Worm (Caenorhabditis elegans) whole organism, L1 larva: Measurements from ENCODE around the gene atg-16.1.

Source experiments
- C16A3.4 ChIP-seq: fragments of 150-350 bp; optimal IDR thresholded peaks from 2 replicates; lab custom pipeline; 2014; ENCODE audit warnings: missing biosample characterization, missing genetic modification characterization
- Y116A8C.19 ChIP-seq: sonication (generic microtip); optimal IDR thresholded peaks from 2 replicates; lab custom pipeline; 2016; ENCODE audit warnings: missing compliant biosample characterization, missing genetic modification characterization, borderline replicate concordance
- blmp-1 ChIP-seq: fragments of 150-350 bp; optimal IDR thresholded peaks from 2 replicates; lab custom pipeline; 2014; ENCODE audit warnings: missing biosample characterization, missing genetic modification characterization
- ceh-82 ChIP-seq, 3 experiments: fragments of 150-350 bp in 1 of 3; sonication (generic microtip) in 2 of 3; optimal IDR thresholded peaks; 2 replicates each; lab custom pipeline; 2014 to 2017; ENCODE audit warnings: missing biosample characterization in 3 of 3, missing genetic modification characterization in 3 of 3
- ceh-88 ChIP-seq: fragments of 200-800 bp; sonication (Bioruptor generic); IDR thresholded peaks from 2 replicates; pipeline ENCODE4 v1.3.6; 2022; ENCODE audit warnings: missing genetic modification characterization, missing compliant biosample characterization
- ces-1 ChIP-seq: fragments of 150-350 bp; optimal IDR thresholded peaks from 2 replicates; lab custom pipeline; 2014; ENCODE audit warnings: missing biosample characterization, missing genetic modification reagents, missing genetic modification characterization
- dpl-1 ChIP-seq, 3 experiments: fragments of 150-350 bp in 2 of 3; sonication (generic microtip) in 1 of 3; optimal IDR thresholded peaks; 2 replicates each; lab custom pipeline; 2014 to 2017; ENCODE audit warnings: missing biosample characterization in 3 of 3, missing genetic modification characterization in 3 of 3, missing genetic modification reagents in 3 of 3
- efl-1 ChIP-seq, 4 experiments: fragments of 150-350 bp; optimal IDR thresholded peaks in 3 of 4; peaks in 1 of 4; 1 replicate in 1 of 4; 2 replicates in 3 of 4; lab custom pipeline; 2014; ENCODE audit warnings: missing biosample characterization in 2 of 4, missing genetic modification characterization in 2 of 4, missing genetic modification reagents in 2 of 4
- egl-13 ChIP-seq: sonication (generic microtip); optimal IDR thresholded peaks from 2 replicates; lab custom pipeline; 2016; ENCODE audit warnings: missing genotype, missing genetic modification reagents, missing genetic modification characterization, missing compliant biosample characterization
- elt-2 ChIP-seq: sonication (generic microtip); optimal IDR thresholded peaks from 2 replicates; lab custom pipeline; 2016; ENCODE audit warnings: missing genetic modification characterization, mild to moderate bottlenecking, inconsistent platforms, missing compliant biosample characterization, missing genetic modification reagents
- elt-3 ChIP-seq, 6 experiments: fragments of 150-350 bp in 1 of 6; sonication (generic microtip); optimal IDR thresholded peaks; 2 replicates each; lab custom pipeline; 2017 to 2018; ENCODE audit warnings: missing biosample characterization in 6 of 6, missing genetic modification characterization in 6 of 6, inconsistent platforms in 1 of 6
- fkh-4 ChIP-seq: sonication (generic microtip); optimal IDR thresholded peaks from 2 replicates; lab custom pipeline; 2016; ENCODE audit warnings: missing compliant biosample characterization, missing genetic modification characterization, borderline replicate concordance
- fos-1 ChIP-seq: fragments of 150-350 bp; optimal IDR thresholded peaks from 2 replicates; lab custom pipeline; 2014; ENCODE audit warnings: missing biosample characterization, missing genetic modification characterization
- hlh-4 ChIP-seq: sonication (generic microtip); optimal IDR thresholded peaks from 2 replicates; lab custom pipeline; 2016; ENCODE audit warnings: mild to moderate bottlenecking, missing genetic modification characterization, missing compliant biosample characterization
- hpl-2 ChIP-seq: fragments of 150-350 bp; optimal IDR thresholded peaks from 2 replicates; lab custom pipeline; 2014; ENCODE audit warnings: missing biosample characterization, missing genetic modification reagents, missing genetic modification characterization
- isw-1 ChIP-seq: fragments of 200-800 bp; sonication (Bioruptor generic); IDR thresholded peaks from 2 replicates; pipeline ENCODE4 v1.3.6; 2022; ENCODE audit warnings: missing genetic modification characterization, missing compliant biosample characterization
- jun-1 ChIP-seq: fragments of 150-350 bp; optimal IDR thresholded peaks from 2 replicates; lab custom pipeline; 2014; ENCODE audit warnings: missing biosample characterization, missing genetic modification reagents, missing genetic modification characterization
- lin-14 ChIP-seq: fragments of 200-800 bp; sonication (Bioruptor generic); optimal IDR thresholded peaks from 2 replicates; lab custom pipeline; 2018; ENCODE audit warnings: mild to moderate bottlenecking, missing genetic modification characterization, moderate library complexity, missing compliant biosample characterization
- lin-35 ChIP-seq, 2 experiments: fragments of 150-350 bp; optimal IDR thresholded peaks; 2 replicates each; lab custom pipeline; 2014; ENCODE audit warnings: missing biosample characterization in 2 of 2, missing genetic modification characterization in 2 of 2, missing genetic modification reagents in 2 of 2
- lir-3 ChIP-seq: sonication (generic microtip); optimal IDR thresholded peaks from 2 replicates; lab custom pipeline; 2016; ENCODE audit warnings: mild to moderate bottlenecking, missing genetic modification characterization, moderate library complexity, missing compliant biosample characterization; ENCODE audit not compliant: poor library complexity
- lsy-2 ChIP-seq, 2 experiments: fragments of 150-350 bp; optimal IDR thresholded peaks; 2 replicates each; lab custom pipeline; 2014; ENCODE audit warnings: missing biosample characterization in 2 of 2, missing genetic modification characterization in 2 of 2
- mdl-1 ChIP-seq, 2 experiments: fragments of 150-350 bp; optimal IDR thresholded peaks; 2 replicates each; lab custom pipeline; 2014 to 2017; ENCODE audit warnings: missing biosample characterization in 2 of 2, missing genetic modification characterization in 2 of 2, inconsistent platforms in 1 of 2
- mep-1 ChIP-seq: fragments of 150-350 bp; optimal IDR thresholded peaks from 2 replicates; lab custom pipeline; 2014; ENCODE audit warnings: missing biosample characterization, missing genetic modification characterization
- nhr-19 ChIP-seq: fragments of 200-800 bp; sonication (Bioruptor generic); conservative IDR thresholded peaks from 2 replicates; pipeline ENCODE4 v1.3.6; 2022; ENCODE audit warnings: missing genetic modification characterization, missing compliant biosample characterization
- nhr-20 ChIP-seq: sonication (generic microtip); optimal IDR thresholded peaks from 2 replicates; lab custom pipeline; 2016; ENCODE audit warnings: mild to moderate bottlenecking, missing genetic modification characterization, missing compliant biosample characterization
- nhr-71 ChIP-seq: sonication (generic microtip); optimal IDR thresholded peaks from 2 replicates; lab custom pipeline; 2016; ENCODE audit warnings: mild to moderate bottlenecking, missing genetic modification characterization, moderate library complexity, missing compliant biosample characterization
- nhr-76 ChIP-seq: sonication (generic microtip); optimal IDR thresholded peaks from 2 replicates; lab custom pipeline; 2017; ENCODE audit warnings: missing biosample characterization, missing genetic modification characterization
- nhr-77 ChIP-seq: fragments of 150-350 bp; optimal IDR thresholded peaks from 2 replicates; lab custom pipeline; 2014; ENCODE audit warnings: missing biosample characterization, missing genetic modification characterization
- nhr-84 ChIP-seq: sonication (generic microtip); optimal IDR thresholded peaks from 2 replicates; lab custom pipeline; 2017; ENCODE audit warnings: missing biosample characterization, missing genetic modification characterization
- nhr-85 ChIP-seq: sonication (generic microtip); peaks from one replicate; lab custom pipeline; 2016; ENCODE audit warnings: missing genetic modification characterization, inconsistent platforms, missing compliant biosample characterization
- pqm-1 ChIP-seq: sonication (generic microtip); optimal IDR thresholded peaks from 3 replicates; lab custom pipeline; 2017; ENCODE audit warnings: missing biosample characterization, missing genetic modification characterization
- rnt-1 ChIP-seq: sonication (generic microtip); optimal IDR thresholded peaks from 2 replicates; lab custom pipeline; 2016; ENCODE audit warnings: mild to moderate bottlenecking, missing genetic modification characterization, moderate library complexity, missing compliant biosample characterization
- snpc-4 ChIP-seq: fragments of 150-350 bp; optimal IDR thresholded peaks from 2 replicates; lab custom pipeline; 2014; ENCODE audit warnings: missing biosample characterization, missing genetic modification characterization
- snu-23 ChIP-seq: sonication (generic microtip); optimal IDR thresholded peaks from 2 replicates; lab custom pipeline; 2016; ENCODE audit warnings: missing genetic modification characterization, missing compliant biosample characterization
- swsn-7 ChIP-seq: sonication (generic microtip); optimal IDR thresholded peaks from 2 replicates; lab custom pipeline; 2016; ENCODE audit warnings: missing genetic modification characterization, missing compliant biosample characterization
- tbx-2 ChIP-seq: sonication (generic microtip); optimal IDR thresholded peaks from 2 replicates; lab custom pipeline; 2016; ENCODE audit warnings: missing genetic modification characterization, missing compliant biosample characterization
- unc-130 ChIP-seq: fragments of 150-350 bp; optimal IDR thresholded peaks from 2 replicates; lab custom pipeline; 2017; ENCODE audit warnings: missing biosample characterization, missing genetic modification characterization, inconsistent platforms
- unc-86 ChIP-seq: sonication (generic microtip); optimal IDR thresholded peaks from 2 replicates; lab custom pipeline; 2016; ENCODE audit warnings: missing genetic modification characterization, missing compliant biosample characterization
- xbp-1 ChIP-seq: sonication (generic microtip); optimal IDR thresholded peaks from 2 replicates; lab custom pipeline; 2016; ENCODE audit warnings: missing genetic modification characterization, missing compliant biosample characterization
- ztf-4 ChIP-seq: fragments of 150-350 bp; optimal IDR thresholded peaks from 2 replicates; lab custom pipeline; 2014; ENCODE audit warnings: missing biosample characterization, missing genetic modification characterization

atg-16.1 gene

DNA sequence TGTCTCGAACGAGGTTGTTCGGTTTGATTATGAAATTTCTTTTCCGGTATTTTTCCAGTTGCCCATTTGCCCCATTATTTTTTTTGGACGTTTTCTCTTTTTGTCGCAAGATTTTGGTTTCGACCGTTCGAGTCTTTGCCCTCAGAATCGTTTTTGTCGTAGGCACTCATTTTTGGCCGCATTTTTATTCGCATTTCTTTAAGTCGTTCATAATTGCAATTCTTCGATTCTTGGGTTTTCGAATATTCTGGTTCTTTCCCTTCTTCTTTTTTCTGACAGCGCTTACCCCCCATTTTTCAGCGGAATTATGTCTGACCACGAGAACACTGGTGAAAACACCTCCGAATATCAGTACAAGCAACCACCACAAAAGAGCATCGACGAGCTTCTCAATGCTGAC, 45.9 kb upstream of the atg-16.1 start, which contains the start of gene rhi-1:
Gene rhi-1, plus strand, starts transcription at position 301 of the 400 bp plus-strand sequence.
- TF ChIP-seq C16A3.4, result no peak
- TF ChIP-seq efl-1 (optimal IDR thresholded peaks at IDR 0.05; lab: Kevin White, UChicago), result no peak
- peak in 1 of 2 experiments; percentile 47 for TF ChIP-seq efl-1 (GFP tag; optimal IDR thresholded peaks at IDR 0.05 in 1 of 2; lab: Kevin White, UChicago)
- TF ChIP-seq lin-35 (GFP tag; optimal IDR thresholded peaks at IDR 0.05; lab: Kevin White, UChicago), result peak in 1 of 2 experiments; percentile 1

DNA sequence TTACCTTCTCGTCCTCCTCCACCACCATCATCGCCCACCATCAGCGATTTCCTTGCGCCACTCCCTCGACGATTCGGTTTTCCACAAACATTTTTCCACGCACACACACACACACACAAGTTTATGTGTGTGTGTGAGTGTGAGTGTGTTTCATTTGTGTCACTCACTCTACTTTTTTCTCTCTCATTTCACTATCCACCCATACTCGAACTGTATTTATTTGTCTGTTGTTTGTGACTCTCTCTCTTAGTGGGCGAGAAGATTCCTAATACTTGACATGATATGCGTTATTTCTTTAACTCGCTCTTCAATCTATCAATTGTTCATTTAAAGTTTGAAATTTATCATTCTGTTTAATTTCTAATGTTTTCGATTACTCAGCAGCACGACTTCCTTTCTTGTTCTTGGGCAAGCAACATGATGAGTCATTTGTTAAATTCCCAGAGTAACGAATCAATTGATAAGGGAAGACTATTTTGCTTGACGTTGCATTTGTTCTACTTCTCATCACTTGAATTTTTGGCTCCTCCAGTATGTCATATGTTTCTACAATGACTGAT, 44.9 kb upstream of the atg-16.1 start:
- TF ChIP-seq mep-1 (tag; lab: Kevin White, UChicago) (peak; percentile 43), jun-1 (peak; percentile 36), fkh-4 (tag; lab: Kevin White, UChicago) (no peak), lin-14 (GFP tag; lab: Kevin White, UChicago) (peak; percentile 66), nhr-20 (tag; lab: Kevin White, UChicago) (peak; percentile 58), efl-1 (optimal IDR thresholded peaks at IDR 0.05; lab: Kevin White, UChicago) (no peak), efl-1 (GFP tag; optimal IDR thresholded peaks at IDR 0.05 in 1 of 2; lab: Kevin White, UChicago) (no peak), lir-3 (tag; lab: Kevin White, UChicago) (no peak), fos-1 (tag; lab: Kevin White, UChicago) (peak; percentile 21), hlh-4 (tag; lab: Kevin White, UChicago) (no peak), dpl-1 (GFP tag; optimal IDR thresholded peaks at IDR 0.05; lab: Kevin White, UChicago) (no peak), nhr-71 (tag; lab: Kevin White, UChicago) (peak; percentile 6), C16A3.4 (peak; percentile 12), nhr-77 (tag; lab: Kevin White, UChicago) (peak; percentile 4), elt-3 (tag; optimal IDR thresholded peaks at IDR 0.05; lab: Kevin White, UChicago) (no peak), xbp-1 (tag; lab: Kevin White, UChicago) (peak; percentile 24), elt-2 (tag; lab: Kevin White, UChicago) (peak; percentile 2), ceh-88 (GFP tag; lab: Robert Waterston, UW) (no peak), nhr-84 (no peak), ztf-4 (tag; lab: Kevin White, UChicago) (no peak), tbx-2 (tag; lab: Kevin White, UChicago) (no peak), nhr-76 (tag; lab: Kevin White, UChicago) (no peak), rnt-1 (tag; lab: Kevin White, UChicago) (no peak), ces-1 (no peak), lsy-2 (tag; optimal IDR thresholded peaks at IDR 0.05; lab: Kevin White, UChicago) (peak in 1 of 2 experiments; percentile 51), unc-86 (tag; lab: Kevin White, UChicago) (no peak), unc-130 (no peak), snu-23 (GFP tag; lab: Kevin White, UChicago) (peak; percentile 62), nhr-19 (GFP tag; lab: Robert Waterston, UW) (no peak), Y116A8C.19 (tag; lab: Kevin White, UChicago) (no peak), lin-35 (GFP tag; optimal IDR thresholded peaks at IDR 0.05; lab: Kevin White, UChicago) (peak in 1 of 2 experiments; percentile 52), ceh-82 (tag; optimal IDR thresholded peaks at IDR 0.05; lab: Kevin White, UChicago) (peak in 1 of 3 experiments; percentile 11), isw-1 (GFP tag; lab: Robert Waterston, UW) (no peak), snpc-4 (tag; lab: Kevin White, UChicago) (no peak), blmp-1 (tag; lab: Kevin White, UChicago) (peak; percentile 71), nhr-85 (tag; lab: Kevin White, UChicago) (peak; percentile 54), swsn-7 (tag; lab: Kevin White, UChicago) (no peak)

DNA sequence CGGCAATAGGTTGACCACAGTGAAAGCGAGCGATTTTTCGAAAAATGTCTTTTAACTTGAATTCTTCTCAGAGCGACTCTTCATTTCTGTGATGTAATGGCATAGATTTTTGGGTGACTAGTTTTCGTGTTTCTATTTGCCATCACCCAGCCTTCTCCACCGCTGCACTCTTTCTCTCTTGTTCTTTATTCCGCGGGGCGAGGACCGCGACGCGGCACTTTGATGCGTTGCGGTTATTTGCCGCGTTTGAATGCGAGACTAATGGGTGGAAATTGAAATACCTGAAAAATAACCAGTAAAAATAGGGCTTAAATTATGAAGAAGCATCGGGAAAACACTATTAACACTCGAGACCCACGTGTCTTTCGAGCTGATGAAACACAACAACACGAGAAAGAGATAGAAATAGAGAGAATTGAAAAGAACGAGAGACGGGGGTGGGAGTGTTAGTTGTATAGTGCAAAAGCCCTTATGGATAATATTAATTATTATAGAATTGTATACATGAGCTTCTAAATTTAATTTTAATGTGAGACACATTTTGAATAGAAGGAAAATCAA, 41.9 kb upstream of the atg-16.1 start, which contains the start of gene dgk-2:
Gene dgk-2, minus strand, starts transcription at position 281 of the 561 bp plus-strand sequence.
- TF ChIP-seq swsn-7 (tag; lab: Kevin White, UChicago) (no peak), lin-14 (GFP tag; lab: Kevin White, UChicago) (peak; percentile 78), mep-1 (tag; lab: Kevin White, UChicago) (peak; percentile 10), mdl-1 (tag; optimal IDR thresholded peaks at IDR 0.05; lab: Kevin White, UChicago) (peak in 1 of 2 experiments; percentile 49), ceh-88 (GFP tag; lab: Robert Waterston, UW) (0 out of 2 replicates have a peak, but pooled peaks have one; percentile 9), hpl-2 (GFP tag; lab: Kevin White, UChicago) (peak; percentile 42), nhr-71 (tag; lab: Kevin White, UChicago) (peak; percentile 12), egl-13 (no peak), pqm-1 (tag; lab: Kevin White, UChicago) (no peak)
